Worm (Caenorhabditis elegans) whole organism, late embryonic: ENCODE results near the gene B0457.2.

ENCODE experiments used
- C08G9.2 ChIP-seq: sonication (generic microtip); optimal IDR thresholded peaks from 2 replicates; lab custom pipeline; 2016; ENCODE audit warnings: mild to moderate bottlenecking, missing genetic modification characterization, moderate library complexity, missing compliant biosample characterization
- C38D4.7 ChIP-seq: fragments of 200-800 bp; sonication (Bioruptor generic); optimal IDR thresholded peaks from 2 replicates; lab custom pipeline; 2018; ENCODE audit warnings: mild to moderate bottlenecking, missing genetic modification characterization, moderate library complexity, missing compliant biosample characterization
- K02D7.2 ChIP-seq: sonication (generic microtip); optimal IDR thresholded peaks from 2 replicates; lab custom pipeline; 2017; ENCODE audit warnings: mild to moderate bottlenecking, missing genetic modification characterization, missing compliant biosample characterization
- Y22D7AL.16 ChIP-seq: sonication (generic microtip); optimal IDR thresholded peaks from 2 replicates; lab custom pipeline; 2016; ENCODE audit warnings: missing genetic modification characterization, missing compliant biosample characterization
- ceh-14 ChIP-seq: sonication (generic microtip); optimal IDR thresholded peaks from 2 replicates; lab custom pipeline; 2016; ENCODE audit warnings: missing genotype, missing genetic modification characterization, missing compliant biosample characterization
- ceh-30 ChIP-seq: fragments of 150-350 bp; optimal IDR thresholded peaks from 2 replicates; lab custom pipeline; 2014; ENCODE audit warnings: missing biosample characterization, missing genetic modification characterization
- ceh-31 ChIP-seq: sonication (generic microtip); optimal IDR thresholded peaks from 2 replicates; lab custom pipeline; 2016; ENCODE audit warnings: missing genetic modification characterization, missing compliant biosample characterization
- ceh-45 ChIP-seq: fragments of 200-800 bp; sonication (Bioruptor generic); IDR thresholded peaks from 2 replicates; pipeline ENCODE4 v1.3.6; 2022; ENCODE audit warnings: missing genetic modification reagents, missing genetic modification characterization, missing compliant biosample characterization
- dmd-4 ChIP-seq: sonication (generic microtip); optimal IDR thresholded peaks from 2 replicates; lab custom pipeline; 2016; ENCODE audit warnings: borderline replicate concordance, missing genetic modification characterization, missing compliant biosample characterization
- dve-1 ChIP-seq: sonication (generic microtip); optimal IDR thresholded peaks from 2 replicates; lab custom pipeline; 2017; ENCODE audit warnings: antibody characterized with exemption, mild to moderate bottlenecking, missing genetic modification characterization, missing compliant biosample characterization
- elt-2 ChIP-seq: sonication (generic microtip); optimal IDR thresholded peaks from 2 replicates; lab custom pipeline; 2016; ENCODE audit warnings: missing genetic modification reagents, missing genetic modification characterization, missing compliant biosample characterization
- fkh-10 ChIP-seq: fragments of 150-350 bp; optimal IDR thresholded peaks from 2 replicates; lab custom pipeline; 2014; ENCODE audit warnings: missing biosample characterization, missing genetic modification reagents, missing genetic modification characterization
- hlh-15 ChIP-seq: sonication (generic microtip); optimal IDR thresholded peaks from 2 replicates; lab custom pipeline; 2016; ENCODE audit warnings: missing genetic modification characterization, missing compliant biosample characterization
- lin-11 ChIP-seq: fragments of 200-800 bp; sonication (Bioruptor generic); optimal IDR thresholded peaks from 2 replicates; lab custom pipeline; 2018; ENCODE audit warnings: mild to moderate bottlenecking, missing genetic modification characterization, missing compliant biosample characterization
- mec-3 ChIP-seq: sonication (generic microtip); optimal IDR thresholded peaks from 2 replicates; lab custom pipeline; 2016; ENCODE audit warnings: borderline replicate concordance, missing genetic modification characterization, missing compliant biosample characterization
- nhr-232 ChIP-seq: sonication (generic microtip); optimal IDR thresholded peaks from 2 replicates; lab custom pipeline; 2016; ENCODE audit warnings: missing genetic modification characterization, missing compliant biosample characterization
- npax-4 ChIP-seq: sonication (generic microtip); optimal IDR thresholded peaks from 2 replicates; lab custom pipeline; 2016; ENCODE audit warnings: missing genetic modification characterization, missing compliant biosample characterization
- pat-9 ChIP-seq: fragments of 200-800 bp; sonication (Bioruptor generic); optimal IDR thresholded peaks from 2 replicates; lab custom pipeline; 2018; ENCODE audit warnings: mild to moderate bottlenecking, missing genetic modification characterization, moderate library complexity, missing compliant biosample characterization
- pros-1 ChIP-seq: fragments of 150-350 bp; optimal IDR thresholded peaks from 2 replicates; lab custom pipeline; 2014; ENCODE audit warnings: missing biosample characterization, missing genetic modification reagents, missing genetic modification characterization
- sox-2 ChIP-seq: fragments of 200-800 bp; sonication (Bioruptor generic); IDR thresholded peaks from 2 replicates; pipeline ENCODE4 v1.3.6; 2022; ENCODE audit warnings: missing genetic modification reagents, missing genetic modification characterization, missing compliant biosample characterization
- tbx-2 ChIP-seq: sonication (generic microtip); optimal IDR thresholded peaks from 2 replicates; lab custom pipeline; 2016; ENCODE audit warnings: missing genetic modification characterization, missing compliant biosample characterization
- unc-42 ChIP-seq: sonication (generic microtip); optimal IDR thresholded peaks from 2 replicates; lab custom pipeline; 2016; ENCODE audit warnings: missing genotype, missing genetic modification characterization, missing compliant biosample characterization
- unc-86 ChIP-seq: sonication (generic microtip); optimal IDR thresholded peaks from 2 replicates; lab custom pipeline; 2016; ENCODE audit warnings: missing genetic modification characterization, missing compliant biosample characterization
- zip-5 ChIP-seq: sonication (generic microtip); optimal IDR thresholded peaks from 2 replicates; lab custom pipeline; 2016; ENCODE audit warnings: missing genetic modification characterization, missing compliant biosample characterization

Gene B0457.2

DNA sequence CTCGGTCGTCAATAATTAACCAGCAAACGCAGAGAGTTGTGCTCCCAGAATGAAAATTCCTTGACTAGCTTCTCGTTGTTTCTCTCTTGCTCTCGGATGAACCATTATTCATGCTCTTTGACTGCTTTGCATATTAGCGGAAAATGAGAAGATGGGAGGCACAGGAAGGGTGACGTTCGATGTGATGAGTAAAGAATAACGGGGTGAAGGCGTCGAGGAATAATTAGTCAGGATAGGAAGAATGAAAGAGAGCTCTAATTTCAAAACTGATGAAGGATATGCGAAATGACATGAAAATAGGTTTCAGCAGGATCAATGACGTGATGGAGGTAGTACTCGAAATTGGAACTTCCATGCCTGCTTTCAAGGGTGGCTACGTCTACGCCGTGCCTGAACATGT lies 24.9 kb upstream of the B0457.2 start:
- TF ChIP-seq ceh-31 (tag; lab: Kevin White, UChicago) (peak; percentile 43), lin-11 (tag; lab: Kevin White, UChicago) (no peak), dmd-4 (tag; lab: Kevin White, UChicago) (no peak), sox-2 (no peak), ceh-14 (tag; lab: Kevin White, UChicago) (peak; percentile 27)
- TF ChIP-seq, all 69 proteins: peak for 2

DNA sequence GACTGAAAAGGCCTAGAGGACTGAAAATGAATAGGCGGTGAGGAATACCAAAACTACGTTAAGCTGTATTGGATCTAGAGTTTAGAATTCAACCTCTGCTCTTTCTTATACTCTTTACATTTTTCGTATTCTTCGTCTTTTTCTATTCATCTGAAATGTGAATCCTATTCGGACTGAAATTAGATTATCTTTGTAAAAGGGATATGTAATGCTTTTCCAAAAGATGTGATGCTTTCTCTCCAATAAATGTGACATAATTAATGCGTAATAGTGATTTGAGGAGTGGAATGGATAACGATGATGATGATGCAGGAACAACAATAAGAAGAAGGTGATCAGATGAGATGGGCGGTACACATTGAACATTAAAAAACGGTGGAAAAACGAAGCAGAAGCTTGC lies 22.3 kb upstream of the B0457.2 start:
- TF ChIP-seq unc-42: peak; percentile 54
- no peak for TF ChIP-seq elt-2 (tag; lab: Kevin White, UChicago)
- TF ChIP-seq, all 69 proteins: peak for 1

DNA sequence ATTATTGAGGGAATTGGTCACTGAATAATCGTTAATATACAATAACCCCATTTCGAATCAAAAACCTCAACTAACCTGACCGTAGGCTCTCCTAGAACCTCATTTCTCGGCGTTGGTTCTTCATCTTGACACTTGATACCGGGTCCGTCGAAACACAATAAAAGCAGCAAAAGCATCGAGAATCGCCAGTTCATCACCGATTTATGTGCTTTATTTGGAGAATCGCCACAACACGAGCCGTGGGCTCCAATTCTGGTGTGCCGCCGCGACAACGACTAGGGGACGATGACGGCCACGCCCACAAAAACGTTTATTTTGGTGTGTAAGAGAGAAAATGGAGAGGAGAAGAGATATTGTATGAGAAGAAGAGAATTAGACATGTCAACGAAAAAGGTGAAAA lies 21.0 kb upstream of the B0457.2 start, which contains the start of gene cutl-15:
Gene cutl-15, minus strand, starts transcription at position 298 of the 400 bp plus-strand sequence.
- TF ChIP-seq npax-4 (no peak), nhr-232 (tag; lab: Kevin White, UChicago) (no peak), C08G9.2 (tag; lab: Kevin White, UChicago) (no peak)

DNA sequence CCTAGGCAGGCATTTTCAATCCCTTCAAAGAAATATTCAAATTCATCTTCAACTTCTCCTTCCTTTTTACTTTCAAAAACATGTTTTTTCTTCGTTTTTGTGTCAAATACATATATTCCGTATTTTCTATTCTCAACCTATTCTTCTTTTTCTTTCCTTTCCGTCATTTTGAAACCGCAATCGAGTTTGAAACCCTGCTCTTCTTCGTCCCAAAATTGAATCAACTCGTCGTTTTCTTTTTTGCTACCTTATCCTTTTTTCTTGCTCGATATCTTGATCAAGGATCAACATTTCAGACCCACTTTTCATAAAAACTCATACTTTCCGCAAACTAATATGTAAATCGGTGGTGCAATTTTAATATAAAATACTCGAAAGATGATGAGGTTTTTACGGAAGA lies 18.8 kb upstream of the B0457.2 start:
- TF ChIP-seq unc-42: peak; percentile 82
- no peak for TF ChIP-seq ceh-30 (tag; lab: Kevin White, UChicago)
- TF ChIP-seq pros-1 (tag; lab: Kevin White, UChicago): no peak

DNA sequence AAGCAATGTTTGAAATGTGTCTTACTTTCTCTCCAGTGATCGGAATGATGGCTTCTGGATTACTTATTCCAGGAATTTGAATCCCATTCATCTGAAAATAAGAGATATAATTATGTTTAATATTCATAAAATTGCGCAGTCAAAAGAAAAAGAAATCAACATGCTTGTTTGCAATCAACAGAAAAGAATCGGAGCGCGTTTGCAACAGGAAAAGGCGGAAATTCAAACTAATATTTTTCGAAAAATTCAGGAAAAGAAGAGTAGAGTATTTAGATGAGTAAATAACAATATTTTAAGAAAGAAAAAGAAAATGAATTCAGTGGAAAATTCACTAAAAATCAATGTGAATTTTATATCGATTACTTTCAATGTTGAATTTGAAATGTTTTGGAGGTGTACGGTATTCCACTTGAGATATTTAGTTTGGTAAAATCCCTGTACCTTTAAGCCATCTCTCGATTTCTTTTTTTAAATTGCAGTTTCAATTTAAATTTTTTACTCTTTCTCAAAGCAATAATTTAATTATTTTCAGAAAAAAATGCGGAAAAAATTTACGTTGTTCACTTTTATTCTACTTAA lies 14.1 kb upstream of the B0457.2 start, which contains the start of the genes set-17 and T21B10.4:
Gene set-17, minus strand, starts transcription at position 127 of the 579 bp plus-strand sequence.
Gene T21B10.4, plus strand, starts transcription at position 533 of the 579 bp plus-strand sequence.
- TF ChIP-seq dve-1 (no peak), C08G9.2 (tag; lab: Kevin White, UChicago) (no peak), dmd-4 (tag; lab: Kevin White, UChicago) (no peak), C38D4.7 (no peak), lin-11 (tag; lab: Kevin White, UChicago) (no peak), ceh-45 (GFP tag; lab: Robert Waterston, UW) (no peak), pat-9 (tag; lab: Kevin White, UChicago) (no peak)

DNA sequence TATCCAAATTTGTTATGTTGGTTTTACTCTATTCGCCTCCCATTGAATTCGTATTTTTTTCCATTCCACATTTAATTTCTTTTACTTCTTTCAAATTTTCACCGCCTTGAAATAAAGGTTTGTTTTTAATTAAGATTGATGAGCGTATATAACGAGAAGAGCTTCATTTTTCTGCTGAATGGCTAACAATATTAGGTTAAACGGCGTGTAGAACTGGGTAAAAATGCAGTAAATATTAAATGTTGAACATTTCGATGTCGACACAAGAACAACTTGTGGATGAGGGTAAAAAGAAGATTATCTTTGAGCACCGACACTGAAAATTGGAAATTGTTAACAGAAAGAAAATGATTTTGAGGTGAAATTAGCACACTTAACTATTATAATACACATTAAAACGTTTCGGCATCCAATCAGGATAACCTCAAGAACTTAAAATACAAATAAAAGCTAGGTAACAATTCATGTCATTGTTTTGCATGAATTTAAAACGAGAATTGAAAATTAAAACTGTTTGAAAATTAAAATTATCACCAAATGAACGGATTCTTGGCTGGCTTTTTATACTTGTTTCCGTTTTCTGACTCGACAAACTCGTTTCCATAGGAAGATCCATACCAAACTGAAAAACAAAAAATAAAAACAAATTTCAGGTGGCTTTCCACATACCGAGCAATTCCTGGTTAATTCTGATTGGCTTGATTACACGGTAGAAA lies 12.7 kb upstream of the B0457.2 start:
- TF ChIP-seq zip-5: no peak
- TF ChIP-seq elt-2 (tag; lab: Kevin White, UChicago): no peak
- no peak for TF ChIP-seq Y22D7AL.16

DNA sequence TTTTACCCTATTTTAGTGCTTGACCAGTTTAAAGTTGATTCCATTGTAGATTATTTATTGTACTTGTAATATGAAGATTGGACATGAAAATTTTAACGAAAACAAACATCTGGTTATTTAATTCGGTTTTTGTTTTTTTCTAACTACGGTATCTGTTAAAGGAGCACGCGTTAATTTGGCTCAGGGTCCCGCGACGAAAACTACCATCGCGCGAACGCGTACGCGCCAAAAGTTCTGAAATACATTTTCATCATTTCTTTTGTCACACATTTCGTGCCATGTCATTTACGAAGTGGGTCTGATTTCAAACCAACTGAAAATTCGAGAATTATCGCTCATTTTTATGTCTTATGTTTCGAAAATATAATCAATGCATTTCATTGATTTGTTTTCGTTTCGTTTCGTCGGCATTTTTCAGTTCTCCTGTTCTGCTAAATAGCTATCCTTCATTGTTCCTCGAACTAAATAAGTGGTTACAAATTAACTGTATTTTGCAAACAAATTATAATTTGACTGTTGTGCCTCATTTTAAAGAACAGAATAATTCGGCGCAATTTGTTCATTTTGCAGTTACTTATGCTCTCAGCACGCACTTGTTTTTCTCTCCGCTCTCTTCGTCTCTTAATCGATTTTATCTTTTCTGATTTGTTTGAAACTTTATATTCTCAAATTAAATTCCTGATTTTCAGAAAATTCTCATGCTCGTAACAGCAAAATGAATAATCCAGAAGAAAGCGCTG lies 7.5 kb upstream of the B0457.2 start, which contains the start of gene T21B10.3:
Gene T21B10.3, plus strand, starts transcription at position 690 of the 740 bp plus-strand sequence.
- TF ChIP-seq mec-3 (tag; lab: Kevin White, UChicago) (no peak), fkh-10 (GFP tag; lab: Kevin White, UChicago) (no peak), K02D7.2 (tag; lab: Kevin White, UChicago) (no peak), hlh-15 (no peak), unc-86 (no peak), tbx-2 (tag; lab: Kevin White, UChicago) (no peak), C08G9.2 (tag; lab: Kevin White, UChicago) (no peak)
